Worm (Caenorhabditis elegans) whole organism, L3 larva: ENCODE data around the gene str-229.

Source experiments
- egl-27 ChIP-seq: sonication (generic microtip); optimal IDR thresholded peaks from 4 replicates; lab custom pipeline; 2017; ENCODE audit warnings: missing biosample characterization, missing genetic modification reagents, missing genetic modification characterization
- elt-3 ChIP-seq, 3 experiments: fragments of 150-350 bp in 1 of 3; sonication (generic microtip) in 2 of 3; optimal IDR thresholded peaks; 2 replicates in 2 of 3; 4 replicates in 1 of 3; lab custom pipeline; 2014 to 2017; ENCODE audit warnings: missing biosample characterization in 3 of 3, missing genetic modification characterization in 3 of 3
- lin-15B ChIP-seq: fragments of 150-350 bp; optimal IDR thresholded peaks from 2 replicates; lab custom pipeline; 2014; ENCODE audit warnings: missing biosample characterization, missing genetic modification characterization
- nhr-11 ChIP-seq: fragments of 150-350 bp; optimal IDR thresholded peaks from 2 replicates; lab custom pipeline; 2014; ENCODE audit warnings: missing biosample characterization, missing genetic modification characterization
- nhr-43 ChIP-seq: sonication (generic microtip); optimal IDR thresholded peaks from 2 replicates; lab custom pipeline; 2016; ENCODE audit warnings: mild to moderate bottlenecking, missing genetic modification characterization, missing compliant biosample characterization; ENCODE audit not compliant: poor library complexity, severe bottlenecking
- ztf-11 ChIP-seq: fragments of 150-350 bp; optimal IDR thresholded peaks from 2 replicates; lab custom pipeline; 2014; ENCODE audit warnings: missing biosample characterization, missing genetic modification characterization

ce11 chrV:3851760-3852159 lies 50.6 kb downstream of the str-229 start:
- TF ChIP-seq egl-27 (tag; lab: Kevin White, UChicago) (no peak), nhr-11 (tag; lab: Kevin White, UChicago) (no peak), ztf-11 (tag; lab: Kevin White, UChicago) (no peak), nhr-43 (tag; lab: Kevin White, UChicago) (no peak), lin-15B (tag; lab: Kevin White, UChicago) (no peak), elt-3 (tag; optimal IDR thresholded peaks at IDR 0.05; lab: Kevin White, UChicago) (no peak)
